Worm (Caenorhabditis elegans): ENCODE results near the gene fbxa-69.

ce11 chrV:15809543-15809942 is 6.2 kb downstream of the fbxa-69 start, which contains the start of gene srsx-36:
- TF ChIP-seq him-1 (tag; optimal IDR thresholded peaks at IDR 0.05) (no peak), W03F9.2 (tag; optimal IDR thresholded peaks at IDR 0.05) (no peak)

Measured in whole organism, L4/young adult.